Fruit fly (Drosophila melanogaster) whole organism: ENCODE data around the gene CG32713.

Source experiments
- CG8478 ChIP-seq: fragments of >200 bp; optimal IDR thresholded peaks from 2 replicates; lab custom pipeline; 2018; ENCODE audit warnings: inconsistent platforms
- Dll ChIP-seq: fragments of >200 bp; optimal IDR thresholded peaks from 2 replicates; lab custom pipeline; 2017
- EcR ChIP-seq, 2 experiments: fragments of >200 bp; optimal IDR thresholded peaks; 2 replicates each; lab custom pipeline; 2017; ENCODE audit warnings: missing biosample characterization in 2 of 2, missing genetic modification characterization in 2 of 2, missing genetic modification reagents in 2 of 2
- pan ChIP-seq: fragments of >200 bp; optimal IDR thresholded peaks from 2 replicates; lab custom pipeline; 2017
- psq ChIP-seq: fragments of >200 bp; optimal IDR thresholded peaks from 2 replicates; lab custom pipeline; 2017
- usp ChIP-seq: fragments of >200 bp; optimal IDR thresholded peaks from 2 replicates; lab custom pipeline; 2017; ENCODE audit warnings: missing biosample characterization, missing genetic modification characterization, mixed read lengths

- TF ChIP-seq psq (lab: Kevin White, UChicago) (no peak), usp (no peak), Dll (no peak), CG8478 (lab: Kevin White, UChicago) (no peak), EcR (GFP tag; optimal IDR thresholded peaks at IDR 0.05; lab: Kevin White, UChicago) (peak; percentile 23 to 52), pan (lab: Kevin White, UChicago) (peak; percentile 63)
Measured at dm6 chrX:8420772-8421448, 36.5 kb downstream of the CG32713 start.
